Fruit fly (Drosophila melanogaster) whole organism, wandering third instar larva: ENCODE data around the gene CG14273.

Experiments used
- Abd-B ChIP-seq: fragments of >200 bp; optimal IDR thresholded peaks from 2 replicates; lab custom pipeline; 2017; ENCODE audit warnings: missing biosample characterization, missing genetic modification characterization
- CG32264 ChIP-seq: fragments of 200-800 bp; sonication (Bioruptor generic); optimal IDR thresholded peaks from 2 replicates; lab custom pipeline; 2016; ENCODE audit warnings: missing biosample characterization, missing genetic modification characterization
- CG9705 ChIP-seq: fragments of 200-800 bp; sonication (Bioruptor generic); optimal IDR thresholded peaks from 2 replicates; lab custom pipeline; 2018; ENCODE audit warnings: missing biosample characterization, mild to moderate bottlenecking, missing genetic modification characterization
- CrebA ChIP-seq: fragments of 200-800 bp; sonication (Bioruptor generic); optimal IDR thresholded peaks from 2 replicates; lab custom pipeline; 2016; ENCODE audit warnings: missing biosample characterization, mild to moderate bottlenecking, missing genetic modification characterization, borderline replicate concordance
- Dfd ChIP-seq: fragments of >200 bp; optimal IDR thresholded peaks from 2 replicates; lab custom pipeline; 2017; ENCODE audit warnings: missing biosample characterization, missing genetic modification characterization
- Dif ChIP-seq: fragments of 200-275, 200-300 bp; sonication (Bioruptor generic); optimal IDR thresholded peaks from 2 replicates; lab custom pipeline; 2018; ENCODE audit warnings: missing biosample characterization, missing genetic modification characterization; ENCODE audit not compliant: partially characterized antibody
- GATAd ChIP-seq: sonication (Bioruptor generic); optimal IDR thresholded peaks from 2 replicates; lab custom pipeline; 2016; ENCODE audit warnings: missing biosample characterization, missing genetic modification characterization
- HLH106 ChIP-seq: fragments of 200-800 bp; optimal IDR thresholded peaks from 3 replicates; lab custom pipeline; 2019; ENCODE audit warnings: missing biosample characterization, mild to moderate bottlenecking, missing genetic modification characterization, moderate library complexity
- Hnf4 ChIP-seq: fragments of 200-800 bp; sonication (Bioruptor generic); optimal IDR thresholded peaks from 2 replicates; lab custom pipeline; 2016; ENCODE audit warnings: missing biosample characterization, mild to moderate bottlenecking, missing genetic modification characterization
- Hr78 ChIP-seq: fragments of >200 bp; optimal IDR thresholded peaks from 2 replicates; lab custom pipeline; 2017; ENCODE audit warnings: missing biosample characterization, missing genetic modification characterization
- Jra ChIP-seq: sonication (Bioruptor generic); optimal IDR thresholded peaks from 2 replicates; lab custom pipeline; 2016; ENCODE audit warnings: missing biosample characterization, missing genetic modification characterization
- Mio ChIP-seq: sonication (Bioruptor generic); optimal IDR thresholded peaks from 2 replicates; lab custom pipeline; 2016; ENCODE audit warnings: missing biosample characterization, missing genetic modification characterization
- Myc ChIP-seq: fragments of >200 bp; optimal IDR thresholded peaks from 2 replicates; lab custom pipeline; 2017
- OdsH ChIP-seq: fragments of 200-800 bp; sonication (Bioruptor generic); optimal IDR thresholded peaks from 2 replicates; lab custom pipeline; 2016; ENCODE audit warnings: missing biosample characterization, mild to moderate bottlenecking, missing genetic modification characterization
- Rel ChIP-seq, 2 experiments: fragments of 200-800 bp; sonication (Bioruptor generic) in 1 of 2; optimal IDR thresholded peaks; 2 replicates in 1 of 2; 3 replicates in 1 of 2; lab custom pipeline; 2016 to 2019; ENCODE audit warnings: mild to moderate bottlenecking in 2 of 2, missing biosample characterization in 2 of 2, missing genetic modification characterization in 2 of 2, moderate library complexity in 1 of 2
- Sp1 ChIP-seq: fragments of 200-800 bp; sonication (Bioruptor generic); optimal IDR thresholded peaks from 3 replicates; lab custom pipeline; 2019; ENCODE audit warnings: missing biosample characterization, mild to moderate bottlenecking, missing genetic modification characterization, moderate library complexity
- Vsx2 ChIP-seq: fragments of 200-300, 225-300 bp; sonication (Bioruptor generic); optimal IDR thresholded peaks from 2 replicates; lab custom pipeline; 2018; ENCODE audit warnings: missing biosample characterization, missing genetic modification characterization; ENCODE audit not compliant: partially characterized antibody
- br ChIP-seq: fragments of 200-800 bp; sonication (Bioruptor generic); optimal IDR thresholded peaks from 2 replicates; lab custom pipeline; 2016; ENCODE audit warnings: missing biosample characterization, missing genetic modification characterization
- dl ChIP-seq, 2 experiments: fragments of 175-275, 200-275 bp in 1 of 2; fragments of 200-275 bp in 1 of 2; sonication (Bioruptor generic); optimal IDR thresholded peaks; lab custom pipeline; 2018; ENCODE audit warnings: mild to moderate bottlenecking in 2 of 2, missing biosample characterization in 2 of 2, missing genetic modification characterization in 2 of 2, moderate library complexity in 2 of 2; ENCODE audit not compliant: partially characterized antibody in 2 of 2, insufficient read depth in 1 of 2
- dmrt93B ChIP-seq: fragments of 200-800 bp; sonication (Bioruptor generic); optimal IDR thresholded peaks from 2 replicates; lab custom pipeline; 2018; ENCODE audit warnings: missing biosample characterization, mild to moderate bottlenecking, missing genetic modification characterization
- dsf ChIP-seq: sonication (Bioruptor generic); optimal IDR thresholded peaks from 2 replicates; lab custom pipeline; 2016; ENCODE audit warnings: missing biosample characterization, missing genetic modification characterization, borderline replicate concordance
- foxo ChIP-seq, 2 experiments: fragments of 200-800 bp; sonication (Bioruptor generic); optimal IDR thresholded peaks; 2 replicates in 1 of 2; 3 replicates in 1 of 2; lab custom pipeline; 2016 to 2017; ENCODE audit warnings: missing biosample characterization in 2 of 2, missing genetic modification characterization in 2 of 2
- fru ChIP-seq: fragments of 200-800 bp; sonication (Bioruptor generic); optimal IDR thresholded peaks from 3 replicates; lab custom pipeline; 2016; ENCODE audit warnings: missing biosample characterization, mild to moderate bottlenecking, missing genetic modification characterization
- h ChIP-seq: fragments of 200-800 bp; sonication (Bioruptor generic); optimal IDR thresholded peaks from 3 replicates; lab custom pipeline; 2016; ENCODE audit warnings: missing biosample characterization, mild to moderate bottlenecking, missing genetic modification characterization
- jim ChIP-seq: fragments of 175-275, 200-325 bp; sonication (Bioruptor generic); optimal IDR thresholded peaks from 2 replicates; lab custom pipeline; 2016; ENCODE audit warnings: missing biosample characterization, mild to moderate bottlenecking, missing genetic modification characterization
- lola ChIP-seq: fragments of >200 bp; optimal IDR thresholded peaks from 2 replicates; lab custom pipeline; 2017; ENCODE audit warnings: missing biosample characterization, missing genetic modification characterization
- pan ChIP-seq: fragments of >200 bp; optimal IDR thresholded peaks from 2 replicates; lab custom pipeline; 2017
- psq ChIP-seq: fragments of 200-800 bp; sonication (Bioruptor generic); optimal IDR thresholded peaks from 3 replicates; lab custom pipeline; 2017; ENCODE audit warnings: missing biosample characterization, mild to moderate bottlenecking, missing genetic modification characterization, moderate library complexity
- rgr ChIP-seq: fragments of 200-800 bp; sonication (Bioruptor generic); optimal IDR thresholded peaks from 3 replicates; lab custom pipeline; 2016; ENCODE audit warnings: missing biosample characterization, mild to moderate bottlenecking, missing genetic modification characterization
- sage ChIP-seq: fragments of 200-800 bp; sonication (Bioruptor generic); optimal IDR thresholded peaks from 2 replicates; lab custom pipeline; 2016; ENCODE audit warnings: missing biosample characterization, mild to moderate bottlenecking, missing genetic modification characterization
- sv ChIP-seq: fragments of 200-800 bp; sonication (Bioruptor generic); optimal IDR thresholded peaks from 3 replicates; lab custom pipeline; 2016; ENCODE audit warnings: missing biosample characterization, missing genetic modification characterization
- usp ChIP-seq: fragments of >200 bp; optimal IDR thresholded peaks from 2 replicates; lab custom pipeline; 2017; ENCODE audit warnings: missing biosample characterization, missing genetic modification characterization
- woc ChIP-seq: sonication (Bioruptor generic); optimal IDR thresholded peaks from 2 replicates; lab custom pipeline; 2016; ENCODE audit warnings: missing biosample characterization, mild to moderate bottlenecking, missing genetic modification characterization

The CG14273 gene

dm6 chr2L:8302766-8303479 is 39.6 kb upstream of the CG14273 start, which contains the start of the genes wol and Scgalpha:
Gene wol, minus strand, starts transcription at chr2L:8302985.
Gene Scgalpha, plus strand, starts transcription at chr2L:8303429.
- TF ChIP-seq Myc (no peak), Sp1 (no peak), Hnf4 (GFP tag; lab: Kevin White, UChicago) (no peak), foxo (GFP tag; optimal IDR thresholded peaks at IDR 0.05; lab: Kevin White, UChicago) (no peak), OdsH (GFP tag; lab: Kevin White, UChicago) (no peak)

DNA sequence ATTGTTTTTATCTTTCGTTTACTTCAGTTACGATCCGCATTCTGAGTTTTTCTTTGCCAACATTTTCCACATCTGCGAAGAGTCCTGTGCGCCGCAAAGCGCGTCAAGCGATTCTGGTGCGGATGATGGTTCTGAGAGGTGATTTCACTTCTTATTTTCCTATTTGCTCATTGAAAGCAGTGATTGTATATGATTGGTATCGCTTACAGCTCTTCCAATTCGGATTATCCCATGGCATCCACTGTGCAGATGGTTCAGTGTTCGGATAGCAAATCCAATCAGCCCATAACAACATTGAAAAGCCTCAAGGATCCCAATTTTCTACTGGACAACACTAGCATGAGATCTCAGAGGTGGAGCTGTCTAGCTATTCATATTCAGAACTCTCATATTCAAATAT is 37.9 kb upstream of the CG14273 start:
- TF ChIP-seq Mio: no peak
- TF ChIP-seq woc (GFP tag; lab: Kevin White, UChicago): no peak
- no peak for TF ChIP-seq pan (lab: Kevin White, UChicago)

- TF ChIP-seq Dfd (no peak), fru (no peak), sage (GFP tag; lab: Kevin White, UChicago) (no peak), OdsH (GFP tag; lab: Kevin White, UChicago) (no peak), Sp1 (no peak), Dif (GFP tag; lab: Kevin White, UChicago) (no peak), sv (GFP tag; lab: Kevin White, UChicago) (no peak), foxo (GFP tag; optimal IDR thresholded peaks at IDR 0.05; lab: Kevin White, UChicago) (no peak), lola (GFP tag; lab: Kevin White, UChicago) (no peak), pan (lab: Kevin White, UChicago) (no peak)
Observed at dm6 chr2L:8305409-8305808, 37.1 kb upstream of the CG14273 start, which contains the start of gene CG7840. Gene CG7840, plus strand, starts transcription at chr2L:8305586.

DNA sequence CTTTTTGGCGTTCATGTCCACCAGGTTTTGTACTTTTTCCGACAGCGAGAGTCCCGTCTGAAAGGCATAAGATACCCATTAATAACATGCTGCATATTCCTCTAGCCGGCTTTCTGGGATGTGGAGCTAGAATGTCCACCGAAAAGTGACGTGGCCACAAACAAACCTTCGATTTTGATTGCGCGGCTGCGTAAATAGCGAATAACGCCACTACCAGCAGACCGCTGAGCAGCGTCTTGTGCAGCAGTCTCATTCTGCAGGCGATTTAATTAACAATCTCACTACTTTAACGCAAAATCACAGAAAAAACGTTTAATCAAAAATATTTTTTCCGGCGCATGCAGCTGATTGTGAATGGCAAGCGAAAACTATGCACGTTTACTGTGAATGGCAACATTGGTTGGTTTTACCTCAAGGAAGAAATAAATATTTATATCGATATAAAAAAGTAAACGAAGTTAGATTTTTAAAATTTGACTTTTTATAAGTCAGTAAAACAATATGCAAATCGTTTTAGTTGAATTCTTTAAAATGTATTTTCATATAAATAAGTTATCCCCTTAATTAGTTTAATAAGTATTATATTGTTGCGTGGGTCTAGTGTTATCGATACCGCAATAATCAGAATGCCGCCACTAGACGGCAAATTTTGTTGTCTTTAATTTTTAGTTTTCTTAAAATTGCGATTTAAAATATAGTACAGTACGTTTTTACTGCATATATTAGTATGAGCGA is 34.5 kb upstream of the CG14273 start, which contains the start of the genes Ostgamma and Mettl14:
TSS of gene Ostgamma (minus strand) at position 376 of the 735 bp plus-strand sequence.
TSS of gene Mettl14 (plus strand) at position 611 of the 735 bp plus-strand sequence.
- TF ChIP-seq OdsH (GFP tag; lab: Kevin White, UChicago) (peak; percentile 24), dsf (peak; percentile 29), Jra (GFP tag; lab: Kevin White, UChicago) (peak; percentile 40), psq (GFP tag; lab: Kevin White, UChicago) (peak; percentile 9), HLH106 (tag; lab: Kevin White, UChicago) (peak; percentile 21), Myc (peak; percentile 8), lola (GFP tag; lab: Kevin White, UChicago) (no peak), jim (GFP tag; lab: Kevin White, UChicago) (no peak), foxo (GFP tag; optimal IDR thresholded peaks at IDR 0.05; lab: Kevin White, UChicago) (no peak), sv (GFP tag; lab: Kevin White, UChicago) (peak; percentile 15), Rel (GFP tag; optimal IDR thresholded peaks at IDR 0.05; lab: Kevin White, UChicago) (no peak), Rel (tag; optimal IDR thresholded peaks at IDR 0.05; lab: Kevin White, UChicago) (peak; percentile 46)

dm6 chr2L:8311091-8311490 is 31.4 kb upstream of the CG14273 start, which contains the start of the genes CG7810 and CG7806:
Gene CG7810, minus strand, starts transcription at chr2L:8311195.
Gene CG7806, plus strand, starts transcription at chr2L:8311399.
- TF ChIP-seq CG9705 (GFP tag; lab: Kevin White, UChicago) (peak; percentile 77), Vsx2 (no peak), Sp1 (peak; percentile 90), Jra (GFP tag; lab: Kevin White, UChicago) (peak; percentile 87), pan (lab: Kevin White, UChicago) (no peak), CrebA (GFP tag; lab: Kevin White, UChicago) (no peak), Myc (no peak), rgr (GFP tag; lab: Kevin White, UChicago) (peak; percentile 95), Rel (GFP tag; optimal IDR thresholded peaks at IDR 0.05; lab: Kevin White, UChicago) (no peak), Rel (tag; optimal IDR thresholded peaks at IDR 0.05; lab: Kevin White, UChicago) (peak; percentile 80), foxo (GFP tag; optimal IDR thresholded peaks at IDR 0.05; lab: Kevin White, UChicago) (peak; percentile 70 to 90), HLH106 (tag; lab: Kevin White, UChicago) (peak; percentile 87), GATAd (GFP tag; lab: Kevin White, UChicago) (peak; percentile 64), h (peak; percentile 93), fru (no peak), Abd-B (no peak), dl (GFP tag; optimal IDR thresholded peaks at IDR 0.05; lab: Kevin White, UChicago; ENCODE audit: insufficient read depth in 1 of 2, partially characterized antibody in 2 of 2) (no peak), Hnf4 (GFP tag; lab: Kevin White, UChicago) (peak; percentile 94), CG32264 (GFP tag; lab: Kevin White, UChicago) (no peak), usp (GFP tag; lab: Kevin White, UChicago) (no peak), Hr78 (GFP tag; lab: Kevin White, UChicago) (no peak), Dfd (no peak), psq (GFP tag; lab: Kevin White, UChicago) (peak; percentile 84), jim (GFP tag; lab: Kevin White, UChicago) (no peak), sv (GFP tag; lab: Kevin White, UChicago) (peak; percentile 69), br (GFP tag; lab: Kevin White, UChicago) (no peak), lola (GFP tag; lab: Kevin White, UChicago) (no peak), Dif (GFP tag; lab: Kevin White, UChicago) (no peak), dmrt93B (GFP tag; lab: Kevin White, UChicago) (no peak), woc (GFP tag; lab: Kevin White, UChicago) (peak; percentile 84), Mio (peak; percentile 41), sage (GFP tag; lab: Kevin White, UChicago) (no peak), dsf (peak; percentile 90), OdsH (GFP tag; lab: Kevin White, UChicago) (peak; percentile 92)
